Worm (Caenorhabditis elegans): ENCODE data around the gene mre-11.

ce11 chrV:10715158-10716152 is 21.2 kb downstream of the mre-11 start:
- no peak for TF ChIP-seq elt-1 (tag; optimal IDR thresholded peaks at IDR 0.05; ENCODE audit: borderline replicate concordance, insufficient read depth)
- TF ChIP-seq mab-5 (tag; optimal IDR thresholded peaks at IDR 0.05), result no peak
- TF ChIP-seq nhr-76 (tag; optimal IDR thresholded peaks at IDR 0.05), result no peak
- no peak for TF ChIP-seq blmp-1 (tag; optimal IDR thresholded peaks at IDR 0.05)
- TF ChIP-seq tbx-8 (GFP tag; optimal IDR thresholded peaks at IDR 0.05), result peak; percentile 47
- no peak for TF ChIP-seq nhr-28 (tag; optimal IDR thresholded peaks at IDR 0.05)
